Fruit fly (Drosophila melanogaster) whole organism, prepupa: ENCODE data around the gene Act87E.

Experiments
- CG10669 ChIP-seq: fragments of 200-800 bp; sonication (Bioruptor generic); optimal IDR thresholded peaks from 3 replicates; lab custom pipeline; 2018; ENCODE audit warnings: missing biosample characterization, mild to moderate bottlenecking, missing genetic modification characterization, moderate library complexity
- CG16779 ChIP-seq: fragments of 200-800 bp; sonication (Bioruptor generic); optimal IDR thresholded peaks from 3 replicates; lab custom pipeline; 2017; ENCODE audit warnings: missing biosample characterization, mild to moderate bottlenecking, missing genetic modification characterization
- CG4318 ChIP-seq: fragments of 200-800 bp; sonication (Bioruptor generic); optimal IDR thresholded peaks from 3 replicates; lab custom pipeline; 2017; ENCODE audit warnings: missing biosample characterization, mild to moderate bottlenecking, missing genetic modification characterization
- CG6276 ChIP-seq: fragments of 200-800 bp; sonication (Bioruptor generic); optimal IDR thresholded peaks from 2 replicates; lab custom pipeline; 2017; ENCODE audit warnings: missing biosample characterization, mild to moderate bottlenecking, missing genetic modification characterization
- CG6854 ChIP-seq: fragments of 200-800 bp; sonication (Bioruptor generic); optimal IDR thresholded peaks from 2 replicates; lab custom pipeline; 2017; ENCODE audit warnings: missing biosample characterization, mild to moderate bottlenecking, missing genetic modification characterization
- Gug ChIP-seq: fragments of 200-800 bp; sonication (Bioruptor generic); IDR thresholded peaks from 2 replicates; pipeline ENCODE4 v1.3.6; 2022; ENCODE audit warnings: missing biosample characterization, missing genetic modification characterization
- achi ChIP-seq: fragments of 200-800 bp; sonication (Bioruptor generic); optimal IDR thresholded peaks from 3 replicates; lab custom pipeline; 2016; ENCODE audit warnings: missing biosample characterization, missing genetic modification characterization
- salr ChIP-seq, 2 experiments: fragments of 200-800 bp; sonication (Bioruptor generic); optimal IDR thresholded peaks; 3 replicates each; lab custom pipeline; 2016 to 2018; ENCODE audit warnings: missing biosample characterization in 2 of 2, missing genetic modification characterization in 2 of 2, mild to moderate bottlenecking in 1 of 2
- vri ChIP-seq: fragments of 200-800 bp; sonication (Bioruptor generic); optimal IDR thresholded peaks from 3 replicates; lab custom pipeline; 2016; ENCODE audit warnings: missing biosample characterization, mild to moderate bottlenecking, missing genetic modification characterization

- TF ChIP-seq CG6854 (no peak), CG6276 (peak; percentile 10), CG4318 (GFP tag; lab: Kevin White, UChicago) (no peak), CG10669 (GFP tag; lab: Kevin White, UChicago) (no peak), achi (GFP tag; lab: Kevin White, UChicago) (no peak), CG16779 (tag; lab: Kevin White, UChicago) (no peak), vri (GFP tag; lab: Kevin White, UChicago) (no peak), salr (GFP tag; optimal IDR thresholded peaks at IDR 0.05; lab: Kevin White, UChicago) (no peak), Gug (GFP tag; lab: Robert Waterston, UW) (no peak)
Observed at dm6 chr3R:13417067-13417595, 8.7 kb upstream of the Act87E start.
